Worm (Caenorhabditis elegans) whole organism, midembryonic: ENCODE measurements around the gene hpo-18.

Experiments
- T22C8.4 ChIP-seq: fragments of 200-800 bp; sonication (Bioruptor generic); IDR thresholded peaks from 2 replicates; pipeline ENCODE4 v1.3.6; 2022; ENCODE audit warnings: missing genetic modification characterization, missing compliant biosample characterization
- flt-1 ChIP-seq: fragments of 200-800 bp; sonication (Bioruptor generic); IDR thresholded peaks from 2 replicates; pipeline ENCODE4 v1.3.6; 2022; ENCODE audit warnings: missing genetic modification characterization, missing compliant biosample characterization

- TF ChIP-seq flt-1 (GFP tag; lab: Robert Waterston, UW) (no peak), T22C8.4 (GFP tag; lab: Robert Waterston, UW) (no peak)
Observed at ce11 chrV:4371309-4371933, 25.2 kb upstream of the hpo-18 start, which contains the start of the genes gmpr-1 and fipp-1.
